Worm (Caenorhabditis elegans) whole organism, L1 larva: ENCODE results near the gene F43C11.8.

Experiments used
- C34B4.2 ChIP-seq: sonication (generic microtip); optimal IDR thresholded peaks from 2 replicates; lab custom pipeline; 2017; ENCODE audit warnings: mild to moderate bottlenecking, missing genetic modification characterization, missing compliant biosample characterization
- F16B12.6 ChIP-seq: fragments of 150-350 bp; optimal IDR thresholded peaks from 2 replicates; lab custom pipeline; 2014; ENCODE audit warnings: missing biosample characterization, missing genetic modification characterization
- Y116A8C.19 ChIP-seq: sonication (generic microtip); optimal IDR thresholded peaks from 2 replicates; lab custom pipeline; 2016; ENCODE audit warnings: missing compliant biosample characterization, missing genetic modification characterization, borderline replicate concordance
- ama-1 ChIP-seq: fragments of 150-350 bp; optimal IDR thresholded peaks from 2 replicates; lab custom pipeline; 2014
- ceh-8 ChIP-seq: fragments of 200-800 bp; sonication (Bioruptor generic); optimal IDR thresholded peaks from 2 replicates; lab custom pipeline; 2018; ENCODE audit warnings: mild to moderate bottlenecking, missing genetic modification characterization, moderate library complexity, missing compliant biosample characterization
- ceh-82 ChIP-seq, 3 experiments: fragments of 150-350 bp in 1 of 3; sonication (generic microtip) in 2 of 3; optimal IDR thresholded peaks; 2 replicates each; lab custom pipeline; 2014 to 2017; ENCODE audit warnings: missing biosample characterization in 3 of 3, missing genetic modification characterization in 3 of 3
- dsc-1 ChIP-seq: sonication (generic microtip); optimal IDR thresholded peaks from 2 replicates; lab custom pipeline; 2016; ENCODE audit warnings: mild to moderate bottlenecking, missing genetic modification characterization, missing compliant biosample characterization
- efl-1 ChIP-seq, 4 experiments: fragments of 150-350 bp; optimal IDR thresholded peaks in 3 of 4; peaks in 1 of 4; 1 replicate in 1 of 4; 2 replicates in 3 of 4; lab custom pipeline; 2014; ENCODE audit warnings: missing biosample characterization in 2 of 4, missing genetic modification characterization in 2 of 4, missing genetic modification reagents in 2 of 4
- efl-3 ChIP-seq: fragments of 200-800 bp; sonication (Bioruptor generic); optimal IDR thresholded peaks from 2 replicates; lab custom pipeline; 2018; ENCODE audit warnings: mild to moderate bottlenecking, missing genetic modification characterization, missing compliant biosample characterization
- egl-27 ChIP-seq, 2 experiments: fragments of 150-350 bp in 1 of 2; sonication (generic microtip); optimal IDR thresholded peaks; 3 replicates each; lab custom pipeline; 2017 to 2018; ENCODE audit warnings: missing biosample characterization in 2 of 2, missing genetic modification characterization in 2 of 2, missing genetic modification reagents in 2 of 2
- elt-2 ChIP-seq: sonication (generic microtip); optimal IDR thresholded peaks from 2 replicates; lab custom pipeline; 2016; ENCODE audit warnings: missing genetic modification characterization, mild to moderate bottlenecking, inconsistent platforms, missing compliant biosample characterization, missing genetic modification reagents
- ets-5 ChIP-seq: fragments of 200-800 bp; sonication (Bioruptor generic); IDR thresholded peaks from 2 replicates; pipeline ENCODE4 v1.3.6; 2022; ENCODE audit warnings: missing genetic modification characterization, missing compliant biosample characterization
- fkh-10 ChIP-seq: sonication (generic microtip); optimal IDR thresholded peaks from 2 replicates; lab custom pipeline; 2017; ENCODE audit warnings: missing biosample characterization, missing genetic modification reagents, missing genetic modification characterization
- fos-1 ChIP-seq: fragments of 150-350 bp; optimal IDR thresholded peaks from 2 replicates; lab custom pipeline; 2014; ENCODE audit warnings: missing biosample characterization, missing genetic modification characterization
- grh-1 ChIP-seq: fragments of 200-800 bp; sonication (Bioruptor generic); IDR thresholded peaks from 2 replicates; pipeline ENCODE4 v1.3.6; 2022; ENCODE audit warnings: missing genetic modification reagents, missing genetic modification characterization, missing compliant biosample characterization
- hlh-17 ChIP-seq: fragments of 200-800 bp; sonication (Bioruptor generic); optimal IDR thresholded peaks from 2 replicates; lab custom pipeline; 2018; ENCODE audit warnings: missing genetic modification characterization, mild to moderate bottlenecking, missing compliant biosample characterization, moderate library complexity, borderline replicate concordance
- jun-1 ChIP-seq: fragments of 150-350 bp; optimal IDR thresholded peaks from 2 replicates; lab custom pipeline; 2014; ENCODE audit warnings: missing biosample characterization, missing genetic modification reagents, missing genetic modification characterization
- lin-14 ChIP-seq: fragments of 200-800 bp; sonication (Bioruptor generic); optimal IDR thresholded peaks from 2 replicates; lab custom pipeline; 2018; ENCODE audit warnings: mild to moderate bottlenecking, missing genetic modification characterization, moderate library complexity, missing compliant biosample characterization
- lin-35 ChIP-seq, 2 experiments: fragments of 150-350 bp; optimal IDR thresholded peaks; 2 replicates each; lab custom pipeline; 2014; ENCODE audit warnings: missing biosample characterization in 2 of 2, missing genetic modification characterization in 2 of 2, missing genetic modification reagents in 2 of 2
- lin-39 ChIP-seq: fragments of 150-350 bp; optimal IDR thresholded peaks from 2 replicates; lab custom pipeline; 2014; ENCODE audit warnings: missing biosample characterization, missing genetic modification reagents, missing genetic modification characterization
- lsy-2 ChIP-seq, 2 experiments: fragments of 150-350 bp; optimal IDR thresholded peaks; 2 replicates each; lab custom pipeline; 2014; ENCODE audit warnings: missing biosample characterization in 2 of 2, missing genetic modification characterization in 2 of 2
- mab-9 ChIP-seq: fragments of 200-800 bp; sonication (Bioruptor generic); IDR thresholded peaks from 2 replicates; pipeline ENCODE4 v1.3.6; 2022; ENCODE audit warnings: missing genetic modification reagents, missing genetic modification characterization, missing compliant biosample characterization
- mdl-1 ChIP-seq, 2 experiments: fragments of 150-350 bp; optimal IDR thresholded peaks; 2 replicates each; lab custom pipeline; 2014 to 2017; ENCODE audit warnings: missing biosample characterization in 2 of 2, missing genetic modification characterization in 2 of 2, inconsistent platforms in 1 of 2
- mep-1 ChIP-seq: fragments of 150-350 bp; optimal IDR thresholded peaks from 2 replicates; lab custom pipeline; 2014; ENCODE audit warnings: missing biosample characterization, missing genetic modification characterization
- nhr-11 ChIP-seq: fragments of 150-350 bp; optimal IDR thresholded peaks from 2 replicates; lab custom pipeline; 2014; ENCODE audit warnings: missing biosample characterization, missing genetic modification characterization
- nhr-19 ChIP-seq: fragments of 200-800 bp; sonication (Bioruptor generic); conservative IDR thresholded peaks from 2 replicates; pipeline ENCODE4 v1.3.6; 2022; ENCODE audit warnings: missing genetic modification characterization, missing compliant biosample characterization
- nhr-47 ChIP-seq: sonication (generic microtip); optimal IDR thresholded peaks from 2 replicates; lab custom pipeline; 2016; ENCODE audit warnings: mild to moderate bottlenecking, missing genetic modification characterization, moderate library complexity, missing compliant biosample characterization
- nhr-90 ChIP-seq: sonication (generic microtip); optimal IDR thresholded peaks from 2 replicates; lab custom pipeline; 2016; ENCODE audit warnings: mild to moderate bottlenecking, missing genetic modification characterization, missing compliant biosample characterization; ENCODE audit not compliant: poor library complexity
- pqm-1 ChIP-seq: sonication (generic microtip); optimal IDR thresholded peaks from 3 replicates; lab custom pipeline; 2017; ENCODE audit warnings: missing biosample characterization, missing genetic modification characterization
- skn-1 ChIP-seq: fragments of 150-350 bp; optimal IDR thresholded peaks from 2 replicates; lab custom pipeline; 2014; ENCODE audit warnings: missing biosample characterization, missing genetic modification characterization
- snpc-4 ChIP-seq: fragments of 150-350 bp; optimal IDR thresholded peaks from 2 replicates; lab custom pipeline; 2014; ENCODE audit warnings: missing biosample characterization, missing genetic modification characterization
- sptf-1 ChIP-seq: fragments of 150-350 bp; optimal IDR thresholded peaks from 2 replicates; lab custom pipeline; 2014; ENCODE audit warnings: missing biosample characterization, missing genetic modification characterization
- swsn-7 ChIP-seq: sonication (generic microtip); optimal IDR thresholded peaks from 2 replicates; lab custom pipeline; 2016; ENCODE audit warnings: missing genetic modification characterization, missing compliant biosample characterization
- tbx-2 ChIP-seq: sonication (generic microtip); optimal IDR thresholded peaks from 2 replicates; lab custom pipeline; 2016; ENCODE audit warnings: missing genetic modification characterization, missing compliant biosample characterization
- tlp-1 ChIP-seq: fragments of 150-350 bp; optimal IDR thresholded peaks from 2 replicates; lab custom pipeline; 2014; ENCODE audit warnings: missing biosample characterization, missing genetic modification characterization
- unc-130 ChIP-seq: fragments of 150-350 bp; optimal IDR thresholded peaks from 2 replicates; lab custom pipeline; 2017; ENCODE audit warnings: missing biosample characterization, missing genetic modification characterization, inconsistent platforms
- unc-86 ChIP-seq: sonication (generic microtip); optimal IDR thresholded peaks from 2 replicates; lab custom pipeline; 2016; ENCODE audit warnings: missing genetic modification characterization, missing compliant biosample characterization
- vab-15 ChIP-seq: sonication (generic microtip); optimal IDR thresholded peaks from 2 replicates; lab custom pipeline; 2017; ENCODE audit warnings: missing genotype, mild to moderate bottlenecking, missing genetic modification characterization, missing compliant biosample characterization
- zag-1 ChIP-seq: fragments of 150-350 bp; optimal IDR thresholded peaks from 2 replicates; lab custom pipeline; 2014; ENCODE audit warnings: missing biosample characterization, missing genetic modification characterization
- zip-4 ChIP-seq: fragments of 200-800 bp; sonication (Bioruptor generic); optimal IDR thresholded peaks from 2 replicates; lab custom pipeline; 2018; ENCODE audit warnings: mild to moderate bottlenecking, missing genetic modification characterization, moderate library complexity, missing compliant biosample characterization
- ztf-4 ChIP-seq: fragments of 150-350 bp; optimal IDR thresholded peaks from 2 replicates; lab custom pipeline; 2014; ENCODE audit warnings: missing biosample characterization, missing genetic modification characterization

The F43C11.8 gene

ce11 chrII:2342004-2342479 is 9.7 kb downstream of the F43C11.8 start, which contains the start of gene F43C11.6 (continued):
- TF ChIP-seq hlh-17 (GFP tag; lab: Kevin White, UChicago) (no peak), snpc-4 (no peak), ztf-4 (tag; lab: Kevin White, UChicago) (no peak), ceh-8 (GFP tag; lab: Kevin White, UChicago) (no peak), tlp-1 (tag; lab: Kevin White, UChicago) (no peak), nhr-11 (no peak), egl-27 (tag; optimal IDR thresholded peaks at IDR 0.05; lab: Kevin White, UChicago) (no peak), Y116A8C.19 (no peak), ama-1 (lab: Kevin White, UChicago) (no peak), vab-15 (tag; lab: Kevin White, UChicago) (no peak), mab-9 (GFP tag; lab: Robert Waterston, UW) (no peak), efl-1 (optimal IDR thresholded peaks at IDR 0.05; lab: Kevin White, UChicago) (peak; percentile 55 to 63), efl-1 (GFP tag; optimal IDR thresholded peaks at IDR 0.05 in 1 of 2; lab: Kevin White, UChicago) (peak; percentile 58 to 95), ceh-82 (tag; optimal IDR thresholded peaks at IDR 0.05; lab: Kevin White, UChicago) (peak in 2 of 3 experiments; percentile 8 to 54), zag-1 (tag; lab: Kevin White, UChicago) (no peak), swsn-7 (tag; lab: Kevin White, UChicago) (peak; percentile 7), grh-1 (GFP tag; lab: Robert Waterston, UW) (no peak), zip-4 (no peak), sptf-1 (no peak), lsy-2 (tag; optimal IDR thresholded peaks at IDR 0.05; lab: Kevin White, UChicago) (peak; percentile 37 to 73), unc-86 (no peak), efl-3 (GFP tag; lab: Kevin White, UChicago) (no peak), pqm-1 (tag; lab: Kevin White, UChicago) (no peak), lin-14 (no peak), skn-1 (tag; lab: Kevin White, UChicago) (peak; percentile 23), jun-1 (tag; lab: Kevin White, UChicago) (no peak), dsc-1 (no peak), ets-5 (no peak), C34B4.2 (tag; lab: Kevin White, UChicago) (no peak), lin-39 (no peak), mdl-1 (tag; optimal IDR thresholded peaks at IDR 0.05; lab: Kevin White, UChicago) (peak in 1 of 2 experiments; percentile 36)

ce11 chrII:2346672-2347071 is 14.4 kb downstream of the F43C11.8 start, which contains the start of gene F43C11.4:
TSS of gene F43C11.4 (plus strand) at chrII:2346972.
- TF ChIP-seq dsc-1: no peak

ce11 chrII:2352546-2352945 is 20.2 kb downstream of the F43C11.8 start, which contains the start of gene F43C11.10:
TSS of gene F43C11.10 (minus strand) at chrII:2352646.
- no peak for TF ChIP-seq unc-130 (tag; lab: Kevin White, UChicago)
- no peak for TF ChIP-seq swsn-7 (tag; lab: Kevin White, UChicago)

ce11 chrII:2353012-2353411 is 20.7 kb downstream of the F43C11.8 start, which contains the start of gene F43C11.3:
TSS of gene F43C11.3 (plus strand) at chrII:2353312.
- no peak for TF ChIP-seq elt-2 (tag; lab: Kevin White, UChicago)
- TF ChIP-seq mep-1: no peak
- TF ChIP-seq hlh-17 (GFP tag; lab: Kevin White, UChicago): no peak
- TF ChIP-seq nhr-90 (tag; lab: Kevin White, UChicago): no peak
- no peak for TF ChIP-seq F16B12.6 (tag; lab: Kevin White, UChicago)
- TF ChIP-seq nhr-47 (tag; lab: Kevin White, UChicago): no peak
- no peak for TF ChIP-seq efl-1 (optimal IDR thresholded peaks at IDR 0.05; lab: Kevin White, UChicago)
- no peak for TF ChIP-seq efl-1 (GFP tag; optimal IDR thresholded peaks at IDR 0.05 in 1 of 2; lab: Kevin White, UChicago)
- no peak for TF ChIP-seq grh-1 (GFP tag; lab: Robert Waterston, UW)
- no peak for TF ChIP-seq tbx-2 (tag; lab: Kevin White, UChicago)
- TF ChIP-seq lin-35 (GFP tag; optimal IDR thresholded peaks at IDR 0.05; lab: Kevin White, UChicago): no peak
- TF ChIP-seq nhr-19 (GFP tag; lab: Robert Waterston, UW): no peak
- TF ChIP-seq lin-14: no peak
- TF ChIP-seq fkh-10 (GFP tag; lab: Kevin White, UChicago): no peak
- TF ChIP-seq efl-3 (GFP tag; lab: Kevin White, UChicago): no peak
- no peak for TF ChIP-seq fos-1
